Fruit fly (Drosophila melanogaster) whole organism, prepupa: ENCODE measurements around the gene CG31867.

Experiments used
- CG11762 ChIP-seq: fragments of 200-800 bp; sonication (Bioruptor generic); optimal IDR thresholded peaks from 3 replicates; lab custom pipeline; 2016; ENCODE audit warnings: missing biosample characterization, missing genetic modification characterization; ENCODE audit not compliant: insufficient read depth
- CG11902 ChIP-seq: fragments of 200-800 bp; sonication (Bioruptor generic); optimal IDR thresholded peaks from 3 replicates; lab custom pipeline; 2016; ENCODE audit warnings: missing biosample characterization, missing genetic modification characterization
- CG1621 ChIP-seq: fragments of 200-800 bp; sonication (Bioruptor generic); optimal IDR thresholded peaks from 3 replicates; lab custom pipeline; 2018; ENCODE audit warnings: missing biosample characterization, mild to moderate bottlenecking, missing genetic modification characterization
- CG16779 ChIP-seq: fragments of 200-800 bp; sonication (Bioruptor generic); optimal IDR thresholded peaks from 3 replicates; lab custom pipeline; 2017; ENCODE audit warnings: missing biosample characterization, mild to moderate bottlenecking, missing genetic modification characterization
- CG32006 ChIP-seq: fragments of 200-800 bp; sonication (Bioruptor generic); optimal IDR thresholded peaks from 3 replicates; lab custom pipeline; 2017; ENCODE audit warnings: missing biosample characterization, mild to moderate bottlenecking, missing genetic modification characterization
- CG6276 ChIP-seq: fragments of 200-800 bp; sonication (Bioruptor generic); optimal IDR thresholded peaks from 2 replicates; lab custom pipeline; 2017; ENCODE audit warnings: missing biosample characterization, mild to moderate bottlenecking, missing genetic modification characterization
- CG6792 ChIP-seq: fragments of 200-800 bp; sonication (Bioruptor generic); optimal IDR thresholded peaks from 3 replicates; lab custom pipeline; 2016; ENCODE audit warnings: missing biosample characterization, missing genetic modification characterization
- CG7368 ChIP-seq: fragments of 200-800 bp; sonication (Bioruptor generic); optimal IDR thresholded peaks from 3 replicates; lab custom pipeline; 2016; ENCODE audit warnings: missing biosample characterization, missing genetic modification characterization
- Eip78C ChIP-seq: fragments of 200-800 bp; sonication (Bioruptor generic); peaks from one replicate; lab custom pipeline; 2016; ENCODE audit warnings: missing biosample characterization, missing genetic modification characterization
- Gug ChIP-seq: fragments of 200-800 bp; sonication (Bioruptor generic); IDR thresholded peaks from 2 replicates; pipeline ENCODE4 v1.3.6; 2022; ENCODE audit warnings: missing biosample characterization, missing genetic modification characterization
- Hr38 ChIP-seq: sonication (Bioruptor generic); optimal IDR thresholded peaks from 2 replicates; lab custom pipeline; 2016; ENCODE audit warnings: missing biosample characterization, missing genetic modification characterization
- Hr39 ChIP-seq: fragments of 200-800 bp; sonication (Bioruptor generic); optimal IDR thresholded peaks from 2 replicates; lab custom pipeline; 2016; ENCODE audit warnings: missing biosample characterization, missing genetic modification characterization
- Hr4 ChIP-seq: fragments of 200-800 bp; sonication (Bioruptor generic); optimal IDR thresholded peaks from 3 replicates; lab custom pipeline; 2016; ENCODE audit warnings: missing biosample characterization, missing genetic modification characterization
- Lpt ChIP-seq: fragments of 200-800 bp; sonication (Bioruptor generic); optimal IDR thresholded peaks from 3 replicates; lab custom pipeline; 2016; ENCODE audit warnings: missing biosample characterization, missing genetic modification characterization
- Met ChIP-seq: fragments of 200-800 bp; sonication (Bioruptor generic); optimal IDR thresholded peaks from 3 replicates; lab custom pipeline; 2016; ENCODE audit warnings: missing biosample characterization, missing genetic modification characterization
- Sox15 ChIP-seq: fragments of 200-800 bp; sonication (Bioruptor generic); optimal IDR thresholded peaks from 3 replicates; lab custom pipeline; 2016; ENCODE audit warnings: missing biosample characterization, missing genetic modification characterization
- achi ChIP-seq: fragments of 200-800 bp; sonication (Bioruptor generic); optimal IDR thresholded peaks from 3 replicates; lab custom pipeline; 2016; ENCODE audit warnings: missing biosample characterization, missing genetic modification characterization
- acj6 ChIP-seq: fragments of 200-800 bp; sonication (Bioruptor generic); optimal IDR thresholded peaks from 3 replicates; lab custom pipeline; 2016; ENCODE audit warnings: missing biosample characterization, missing genetic modification characterization
- dac ChIP-seq: fragments of 200-800 bp; sonication (Bioruptor generic); optimal IDR thresholded peaks from 2 replicates; lab custom pipeline; 2017; ENCODE audit warnings: missing biosample characterization, mild to moderate bottlenecking, missing genetic modification characterization
- dsx ChIP-seq: fragments of 200-800 bp; optimal IDR thresholded peaks from 3 replicates; lab custom pipeline; 2019; ENCODE audit warnings: missing biosample characterization, mild to moderate bottlenecking, missing genetic modification characterization, moderate library complexity; ENCODE audit not compliant: poor library complexity, severe bottlenecking
- eg ChIP-seq: fragments of 200-800 bp; sonication (Bioruptor generic); IDR thresholded peaks from 3 replicates; pipeline ENCODE4 v1.3.6; 2022; ENCODE audit warnings: missing biosample characterization, missing genetic modification characterization
- lz ChIP-seq: fragments of 200-800 bp; sonication (Bioruptor generic); optimal IDR thresholded peaks from 3 replicates; lab custom pipeline; 2016; ENCODE audit warnings: missing biosample characterization, missing genetic modification characterization
- salr ChIP-seq, 2 experiments: fragments of 200-800 bp; sonication (Bioruptor generic); optimal IDR thresholded peaks; 3 replicates each; lab custom pipeline; 2016 to 2018; ENCODE audit warnings: missing biosample characterization in 2 of 2, missing genetic modification characterization in 2 of 2, mild to moderate bottlenecking in 1 of 2
- spab ChIP-seq: fragments of 200-800 bp; sonication (Bioruptor generic); optimal IDR thresholded peaks from 2 replicates; lab custom pipeline; 2017; ENCODE audit warnings: missing biosample characterization, mild to moderate bottlenecking, missing genetic modification characterization, missing genetic modification reagents
- ss ChIP-seq, 2 experiments: fragments of 200-800 bp; sonication (Bioruptor generic); optimal IDR thresholded peaks; 2 replicates in 1 of 2; 3 replicates in 1 of 2; lab custom pipeline; 2017 to 2018; ENCODE audit warnings: mild to moderate bottlenecking in 2 of 2, missing biosample characterization in 2 of 2, missing genetic modification characterization in 2 of 2, moderate library complexity in 1 of 2
- svp ChIP-seq: fragments of 200-800 bp; sonication (Bioruptor generic); peaks from one replicate; lab custom pipeline; 2016; ENCODE audit warnings: missing biosample characterization, missing genetic modification characterization
- vri ChIP-seq: fragments of 200-800 bp; sonication (Bioruptor generic); optimal IDR thresholded peaks from 3 replicates; lab custom pipeline; 2016; ENCODE audit warnings: missing biosample characterization, mild to moderate bottlenecking, missing genetic modification characterization

CG31867 gene

dm6 chr2L:11171615-11172356 lies 26.6 kb upstream of the CG31867 start, which contains the start of gene Vm32E:
Gene Vm32E (minus strand): TSS chr2L:11171665.
- TF ChIP-seq lz, result no peak
- TF ChIP-seq spab, result no peak
- TF ChIP-seq ss (GFP tag; optimal IDR thresholded peaks at IDR 0.05; lab: Kevin White, UChicago), result no peak
- TF ChIP-seq CG1621 (tag; lab: Kevin White, UChicago), result no peak
- TF ChIP-seq Met, result no peak
- peak; percentile 34 for TF ChIP-seq Eip78C
- no peak for TF ChIP-seq vri (GFP tag; lab: Kevin White, UChicago)
- no peak for TF ChIP-seq CG11902 (GFP tag; lab: Kevin White, UChicago)
- no peak for TF ChIP-seq Gug (GFP tag; lab: Robert Waterston, UW)
- TF ChIP-seq CG6276 (GFP tag; lab: Kevin White, UChicago), result peak; percentile 7
- TF ChIP-seq CG16779 (tag; lab: Kevin White, UChicago), result no peak

dm6 chr2L:11170549-11170948 lies 25.3 kb upstream of the CG31867 start:
- no peak for TF ChIP-seq Hr38 (GFP tag; lab: Kevin White, UChicago)
- TF ChIP-seq eg (GFP tag; lab: Robert Waterston, UW), result 0 out of 3 replicates have a peak, but pooled peaks have one; percentile 18

dm6 chr2L:11169904-11170303 lies 24.7 kb upstream of the CG31867 start:
- TF ChIP-seq Eip78C (peak; percentile 32), dsx (GFP tag; lab: Kevin White, UChicago) (no peak), Hr39 (GFP tag; lab: Kevin White, UChicago) (no peak), Sox15 (no peak), Hr4 (GFP tag; lab: Kevin White, UChicago) (peak; percentile 9), svp (GFP tag; lab: Kevin White, UChicago) (peak; percentile 12), CG32006 (GFP tag; lab: Kevin White, UChicago) (no peak), acj6 (no peak), CG6792 (GFP tag; lab: Kevin White, UChicago) (no peak), dac (GFP tag; lab: Kevin White, UChicago) (no peak), CG7368 (GFP tag; lab: Kevin White, UChicago) (no peak)

dm6 chr2L:11168684-11169549 lies 23.7 kb upstream of the CG31867 start:
- TF ChIP-seq ss (GFP tag; optimal IDR thresholded peaks at IDR 0.05; lab: Kevin White, UChicago) (no peak), eg (GFP tag; lab: Robert Waterston, UW) (0 out of 3 replicates have a peak, but pooled peaks have one; percentile 9), CG11762 (no peak), svp (GFP tag; lab: Kevin White, UChicago) (peak; percentile 23), achi (GFP tag; lab: Kevin White, UChicago) (peak; percentile 1)
- TF ChIP-seq, all 60 proteins: peak for 3

- TF ChIP-seq lz (no peak), Gug (GFP tag; lab: Robert Waterston, UW) (no peak), Lpt (GFP tag; lab: Kevin White, UChicago) (no peak), salr (GFP tag; optimal IDR thresholded peaks at IDR 0.05; lab: Kevin White, UChicago) (no peak), CG1621 (tag; lab: Kevin White, UChicago) (no peak)
Observed at dm6 chr2L:11167997-11168396, 22.8 kb upstream of the CG31867 start.
